Worm (Caenorhabditis elegans) whole organism, young adult: Measurements from ENCODE around the gene slo-2.

ENCODE experiments used
- attf-5 ChIP-seq: fragments of 200-800 bp; sonication (Bioruptor generic); optimal IDR thresholded peaks from 2 replicates; lab custom pipeline; 2018; ENCODE audit warnings: mild to moderate bottlenecking, missing genetic modification characterization, missing compliant biosample characterization
- egl-44 ChIP-seq: fragments of 200-800 bp; sonication (Bioruptor generic); IDR thresholded peaks from 2 replicates; pipeline ENCODE4 v1.3.6; 2022; ENCODE audit warnings: missing genetic modification reagents, missing genetic modification characterization, missing compliant biosample characterization
- lin-35 ChIP-seq, 3 experiments: fragments of 150-350 bp in 2 of 3; sonication (generic microtip) in 1 of 3; optimal IDR thresholded peaks; 2 replicates each; lab custom pipeline; 2014 to 2018; ENCODE audit warnings: missing biosample characterization in 3 of 3, missing genetic modification characterization in 3 of 3, missing genetic modification reagents in 3 of 3
- lir-1 ChIP-seq: fragments of 200-800 bp; sonication (Bioruptor generic); conservative IDR thresholded peaks from 2 replicates; pipeline ENCODE4 v1.3.6; 2022; ENCODE audit warnings: missing genetic modification reagents, missing genetic modification characterization, missing compliant biosample characterization
- mel-28 ChIP-seq: sonication (generic microtip); optimal IDR thresholded peaks from 2 replicates; lab custom pipeline; 2016; ENCODE audit warnings: borderline replicate concordance, mild to moderate bottlenecking, missing genetic modification characterization, missing compliant biosample characterization

DNA sequence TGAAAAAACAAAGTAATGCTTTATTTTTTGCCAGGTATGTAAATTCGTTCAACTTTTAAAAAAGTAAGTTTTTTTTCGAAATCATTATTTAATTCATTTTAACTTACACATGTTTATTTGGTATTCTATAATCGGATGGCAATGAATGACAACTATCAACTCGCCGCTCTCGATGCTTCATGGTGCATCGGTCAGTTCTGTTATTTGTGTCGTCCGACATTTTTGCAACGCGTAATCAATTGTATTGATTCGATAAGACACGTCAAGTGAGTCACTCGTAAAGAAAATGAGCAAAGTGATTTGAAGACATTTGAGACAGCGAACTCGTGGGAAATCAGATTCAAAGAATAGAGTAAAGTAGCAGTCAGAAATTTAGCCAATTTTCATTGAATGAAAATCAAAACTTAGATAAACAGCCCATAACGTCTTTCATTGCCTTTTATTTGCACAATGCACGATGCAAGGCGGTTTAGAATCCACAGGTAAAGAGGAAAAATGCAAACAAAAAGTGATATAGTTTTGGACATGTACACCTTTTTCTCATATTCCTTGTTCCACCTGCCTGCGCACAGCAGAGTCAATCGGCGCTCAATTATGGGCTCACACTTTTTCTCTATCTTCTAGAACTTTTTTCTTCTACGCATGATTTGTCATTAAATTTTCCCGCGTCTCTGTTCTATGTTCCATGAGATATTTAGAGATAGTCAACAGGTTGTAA, 5.1 kb downstream of the slo-2 start:
- TF ChIP-seq egl-44 (GFP tag; lab: Robert Waterston, UW) (no peak), lin-35 (GFP tag; optimal IDR thresholded peaks at IDR 0.05; lab: Kevin White, UChicago) (no peak), lir-1 (GFP tag; lab: Robert Waterston, UW) (no peak), attf-5 (GFP tag; lab: Kevin White, UChicago) (no peak), mel-28 (no peak)
